Fruit fly (Drosophila melanogaster): ENCODE results near the gene niki.

- TF ChIP-seq CTCF (optimal IDR thresholded peaks at IDR 0.05) (no peak), CG8478 (optimal IDR thresholded peaks at IDR 0.05) (no peak)
These were observed 19.7 kb upstream of the niki start for dm6 chr3R:24845148-24845547.
